Fruit fly (Drosophila melanogaster): ENCODE results near the gene CG34250.
A peak's percentile ranks its signal among the peaks of the same experiment; 100 is the strongest.

The CG34250 gene

DNA sequence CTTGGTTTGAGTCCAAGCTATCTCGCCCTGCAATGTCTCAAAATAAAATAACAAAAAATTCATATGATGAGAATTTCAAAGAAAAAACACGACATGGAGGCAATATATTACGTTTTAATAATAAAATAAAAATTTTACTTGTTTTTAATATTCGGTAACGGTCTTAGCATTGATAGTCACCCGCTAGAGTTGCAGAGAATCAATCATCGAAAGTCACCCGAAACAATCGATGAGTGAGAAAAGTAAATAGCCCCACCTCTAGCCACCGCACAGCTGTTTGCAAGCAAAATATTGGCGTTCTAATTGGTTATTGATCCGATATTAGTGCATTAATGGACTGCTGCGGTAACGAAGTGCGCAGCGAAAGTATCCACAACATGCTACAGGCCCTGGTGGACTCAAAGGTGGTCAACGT lies at the start of gene CG34250:
Gene CG34250, plus strand, starts transcription at position 244 of the 415 bp plus-strand sequence.
- TF ChIP-seq Abd-B (GFP tag; optimal IDR thresholded peaks at IDR 0.05), result no peak
- TF ChIP-seq psq (GFP tag; optimal IDR thresholded peaks at IDR 0.05), result peak; percentile 29
- no peak for TF ChIP-seq Mio (GFP tag; optimal IDR thresholded peaks at IDR 0.05)
- TF ChIP-seq Vsx2 (GFP tag; optimal IDR thresholded peaks at IDR 0.05; ENCODE audit: partially characterized antibody), result no peak
- TF ChIP-seq Jra (GFP tag; optimal IDR thresholded peaks at IDR 0.05), result peak; percentile 68
- peak; percentile 64 for TF ChIP-seq tai (GFP tag; optimal IDR thresholded peaks at IDR 0.05)
- peak; percentile 19 for TF ChIP-seq Sp1 (GFP tag; optimal IDR thresholded peaks at IDR 0.05)
- no peak for TF ChIP-seq pan (optimal IDR thresholded peaks at IDR 0.05)
- no peak for TF ChIP-seq CrebA (GFP tag; optimal IDR thresholded peaks at IDR 0.05; ENCODE audit: borderline replicate concordance)
- TF ChIP-seq Hr83 (GFP tag; optimal IDR thresholded peaks at IDR 0.05; ENCODE audit: poor library complexity, severe bottlenecking), result peak; percentile 13
- peak; percentile 50 for TF ChIP-seq sage (GFP tag; optimal IDR thresholded peaks at IDR 0.05)
- no peak for TF ChIP-seq jim (GFP tag; optimal IDR thresholded peaks at IDR 0.05)
- TF ChIP-seq br (GFP tag; optimal IDR thresholded peaks at IDR 0.05), result peak; percentile 14
- TF ChIP-seq OdsH (GFP tag; optimal IDR thresholded peaks at IDR 0.05), result peak; percentile 30
- TF ChIP-seq foxo (GFP tag; optimal IDR thresholded peaks at IDR 0.05), result peak in 1 of 2 experiments; percentile 52
- TF ChIP-seq fru (GFP tag; optimal IDR thresholded peaks at IDR 0.05), result peak; percentile 24
- no peak for TF ChIP-seq CG9705 (GFP tag; optimal IDR thresholded peaks at IDR 0.05)
- no peak for TF ChIP-seq dl (GFP tag; optimal IDR thresholded peaks at IDR 0.05; ENCODE audit: insufficient read depth in 1 of 2, partially characterized antibody in 2 of 2)
- no peak for TF ChIP-seq Hr78 (GFP tag; optimal IDR thresholded peaks at IDR 0.05)
- no peak for TF ChIP-seq Dfd (GFP tag; optimal IDR thresholded peaks at IDR 0.05)
- TF ChIP-seq brk (GFP tag; optimal IDR thresholded peaks at IDR 0.05), result peak; percentile 72
- no peak for TF ChIP-seq N (GFP tag; optimal IDR thresholded peaks at IDR 0.05)
- no peak for TF ChIP-seq usp (GFP tag; optimal IDR thresholded peaks at IDR 0.05)
- TF ChIP-seq dsf (GFP tag; optimal IDR thresholded peaks at IDR 0.05; ENCODE audit: borderline replicate concordance), result peak; percentile 67
- no peak for TF ChIP-seq dmrt93B (GFP tag; optimal IDR thresholded peaks at IDR 0.05)
- peak; percentile 62 for TF ChIP-seq h (GFP tag; optimal IDR thresholded peaks at IDR 0.05)
- peak; percentile 40 for TF ChIP-seq HLH106 (tag; optimal IDR thresholded peaks at IDR 0.05)
- peak; percentile 4 for TF ChIP-seq ey (GFP tag; optimal IDR thresholded peaks at IDR 0.05)
- no peak for TF ChIP-seq Dif (GFP tag; optimal IDR thresholded peaks at IDR 0.05; ENCODE audit: partially characterized antibody)
- no peak for TF ChIP-seq GATAd (GFP tag; optimal IDR thresholded peaks at IDR 0.05)
- TF ChIP-seq Rel (GFP tag; optimal IDR thresholded peaks at IDR 0.05), result no peak
- peak; percentile 7 for TF ChIP-seq Rel (tag; optimal IDR thresholded peaks at IDR 0.05)
- no peak for TF ChIP-seq lola (GFP tag; optimal IDR thresholded peaks at IDR 0.05)
- TF ChIP-seq woc (GFP tag; optimal IDR thresholded peaks at IDR 0.05), result no peak
- peak; percentile 37 for TF ChIP-seq rgr (GFP tag; optimal IDR thresholded peaks at IDR 0.05)
- peak; percentile 11 for TF ChIP-seq Myc (optimal IDR thresholded peaks at IDR 0.05)
- TF ChIP-seq Hnf4 (GFP tag; optimal IDR thresholded peaks at IDR 0.05), result peak; percentile 59
- no peak for TF ChIP-seq CG32264 (GFP tag; optimal IDR thresholded peaks at IDR 0.05)

dm6 chr3L:17427013-17427412 lies 49.0 kb upstream of the CG34250 start, which contains the start of gene Polr3G:
Gene Polr3G (minus strand): TSS chr3L:17427130.
- TF ChIP-seq Rel (GFP tag; optimal IDR thresholded peaks at IDR 0.05) (no peak), Rel (tag; optimal IDR thresholded peaks at IDR 0.05) (no peak), CG9705 (GFP tag; optimal IDR thresholded peaks at IDR 0.05) (no peak), CG32264 (GFP tag; optimal IDR thresholded peaks at IDR 0.05) (no peak), usp (GFP tag; optimal IDR thresholded peaks at IDR 0.05) (no peak), Hnf4 (GFP tag; optimal IDR thresholded peaks at IDR 0.05) (peak; percentile 27), Dif (GFP tag; optimal IDR thresholded peaks at IDR 0.05; ENCODE audit: partially characterized antibody) (no peak), rgr (GFP tag; optimal IDR thresholded peaks at IDR 0.05) (no peak), Vsx2 (GFP tag; optimal IDR thresholded peaks at IDR 0.05; ENCODE audit: partially characterized antibody) (no peak), dsf (GFP tag; optimal IDR thresholded peaks at IDR 0.05; ENCODE audit: borderline replicate concordance) (no peak), br (GFP tag; optimal IDR thresholded peaks at IDR 0.05) (no peak), tai (GFP tag; optimal IDR thresholded peaks at IDR 0.05) (no peak), OdsH (GFP tag; optimal IDR thresholded peaks at IDR 0.05) (no peak), Abd-B (GFP tag; optimal IDR thresholded peaks at IDR 0.05) (no peak), brk (GFP tag; optimal IDR thresholded peaks at IDR 0.05) (peak; percentile 54), h (GFP tag; optimal IDR thresholded peaks at IDR 0.05) (peak; percentile 22), Myc (optimal IDR thresholded peaks at IDR 0.05) (no peak), psq (GFP tag; optimal IDR thresholded peaks at IDR 0.05) (no peak), lola (GFP tag; optimal IDR thresholded peaks at IDR 0.05) (no peak), Hr78 (GFP tag; optimal IDR thresholded peaks at IDR 0.05) (no peak), jim (GFP tag; optimal IDR thresholded peaks at IDR 0.05) (no peak), Sp1 (GFP tag; optimal IDR thresholded peaks at IDR 0.05) (no peak), Hr83 (GFP tag; optimal IDR thresholded peaks at IDR 0.05; ENCODE audit: poor library complexity, severe bottlenecking) (no peak), foxo (GFP tag; optimal IDR thresholded peaks at IDR 0.05) (peak in 1 of 2 experiments; percentile 26), woc (GFP tag; optimal IDR thresholded peaks at IDR 0.05) (peak; percentile 68), HLH106 (tag; optimal IDR thresholded peaks at IDR 0.05) (no peak), Dfd (GFP tag; optimal IDR thresholded peaks at IDR 0.05) (no peak), Jra (GFP tag; optimal IDR thresholded peaks at IDR 0.05) (no peak), dl (GFP tag; optimal IDR thresholded peaks at IDR 0.05; ENCODE audit: insufficient read depth in 1 of 2, partially characterized antibody in 2 of 2) (no peak), Mio (GFP tag; optimal IDR thresholded peaks at IDR 0.05) (no peak), sv (GFP tag; optimal IDR thresholded peaks at IDR 0.05) (peak; percentile 41), fru (GFP tag; optimal IDR thresholded peaks at IDR 0.05) (no peak), sage (GFP tag; optimal IDR thresholded peaks at IDR 0.05) (no peak), N (GFP tag; optimal IDR thresholded peaks at IDR 0.05) (no peak), pan (optimal IDR thresholded peaks at IDR 0.05) (no peak), CrebA (GFP tag; optimal IDR thresholded peaks at IDR 0.05; ENCODE audit: borderline replicate concordance) (no peak), GATAd (GFP tag; optimal IDR thresholded peaks at IDR 0.05) (no peak), dmrt93B (GFP tag; optimal IDR thresholded peaks at IDR 0.05) (no peak), ey (GFP tag; optimal IDR thresholded peaks at IDR 0.05) (peak; percentile 8)

All from whole organism, wandering third instar larva.